Worm (Caenorhabditis elegans): ENCODE results near the gene trpp-12.

The trpp-12 gene

DNA sequence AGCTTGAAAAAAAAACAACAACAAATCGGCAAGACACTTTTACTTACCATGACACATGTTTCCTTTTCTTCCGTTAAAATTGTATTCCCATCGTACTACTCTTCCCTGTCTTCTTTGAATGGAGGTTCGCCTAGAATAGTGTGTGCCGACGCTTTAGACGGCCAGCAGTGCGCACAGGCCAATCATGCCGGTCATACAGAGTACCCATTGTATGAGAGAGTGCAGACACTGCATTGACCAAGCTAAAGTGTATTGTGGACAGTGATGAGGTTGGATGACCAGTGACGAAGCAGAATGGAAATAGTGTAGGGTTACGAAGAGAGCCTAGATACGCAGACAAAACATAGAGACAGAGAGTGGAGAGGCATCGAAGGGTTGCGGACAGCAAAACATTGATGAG is 7.6 kb upstream of the trpp-12 start, which contains the start of gene dhhc-9 (continued):
- no peak for TF ChIP-seq F49E8.2 (tag; optimal IDR thresholded peaks at IDR 0.05; ENCODE audit: insufficient read depth)
- no peak for TF ChIP-seq ztf-26 (tag; optimal IDR thresholded peaks at IDR 0.05)
- TF ChIP-seq xnd-1 (tag; optimal IDR thresholded peaks at IDR 0.05) = no peak
- TF ChIP-seq athp-1 (tag; optimal IDR thresholded peaks at IDR 0.05) = no peak
- no peak for TF ChIP-seq sdz-38 (tag; optimal IDR thresholded peaks at IDR 0.05)
- no peak for TF ChIP-seq cebp-2 (GFP tag; IDR thresholded peaks at IDR 0.05)
- no peak for TF ChIP-seq T26A5.8 (tag; optimal IDR thresholded peaks at IDR 0.05)
- TF ChIP-seq him-1 (tag; optimal IDR thresholded peaks at IDR 0.05) = no peak
- TF ChIP-seq ztf-22 (GFP tag; optimal IDR thresholded peaks at IDR 0.05) = no peak
- no peak for TF ChIP-seq ceh-91 (GFP tag; IDR thresholded peaks at IDR 0.05)
- no peak for TF ChIP-seq akir-1 (GFP tag; optimal IDR thresholded peaks at IDR 0.05)
- peak; percentile 19; the same call in 1 of the 2 replicates for TF ChIP-seq C06A6.2 (GFP tag; conservative IDR thresholded peaks at IDR 0.05)
- 0 out of 2 replicates have a peak, but pooled peaks have one; percentile 40 for TF ChIP-seq K11D2.4 (GFP tag; IDR thresholded peaks at IDR 0.05)
- no peak for TF ChIP-seq nfyb-1 (GFP tag; IDR thresholded peaks at IDR 0.05)
- TF ChIP-seq madf-3 (GFP tag; IDR thresholded peaks at IDR 0.05) = no peak
- no peak for TF ChIP-seq rpc-1 (optimal IDR thresholded peaks at IDR 0.05)
- TF ChIP-seq rpc-1 (tag; optimal IDR thresholded peaks at IDR 0.05) = no peak
- no peak for TF ChIP-seq nfya-2 (GFP tag; IDR thresholded peaks at IDR 0.05)
- no peak for TF ChIP-seq ekl-4 (GFP tag; IDR thresholded peaks at IDR 0.05)
- no peak for TF ChIP-seq nhr-120 (GFP tag; IDR thresholded peaks at IDR 0.05)
- no peak for TF ChIP-seq repo-1 (tag; optimal IDR thresholded peaks at IDR 0.05)
- no peak for TF ChIP-seq lin-54 (GFP tag; optimal IDR thresholded peaks at IDR 0.05)
- TF ChIP-seq unc-62 (GFP tag; optimal IDR thresholded peaks at IDR 0.05) = no peak
- no peak for TF ChIP-seq ztf-18 (tag; optimal IDR thresholded peaks at IDR 0.05)
- no peak for TF ChIP-seq bed-1 (GFP tag; IDR thresholded peaks at IDR 0.05)
- TF ChIP-seq F55B11.4 (tag; optimal IDR thresholded peaks at IDR 0.05; ENCODE audit: borderline replicate concordance, insufficient read depth) = no peak
- no peak for TF ChIP-seq B0261.1 (tag; optimal IDR thresholded peaks at IDR 0.05)
- 0 out of 2 replicates have a peak, but pooled peaks have one; percentile 70 for TF ChIP-seq Y56A3A.18 (GFP tag; IDR thresholded peaks at IDR 0.05)
- no peak for TF ChIP-seq ztf-3 (GFP tag; optimal IDR thresholded peaks at IDR 0.05)

DNA sequence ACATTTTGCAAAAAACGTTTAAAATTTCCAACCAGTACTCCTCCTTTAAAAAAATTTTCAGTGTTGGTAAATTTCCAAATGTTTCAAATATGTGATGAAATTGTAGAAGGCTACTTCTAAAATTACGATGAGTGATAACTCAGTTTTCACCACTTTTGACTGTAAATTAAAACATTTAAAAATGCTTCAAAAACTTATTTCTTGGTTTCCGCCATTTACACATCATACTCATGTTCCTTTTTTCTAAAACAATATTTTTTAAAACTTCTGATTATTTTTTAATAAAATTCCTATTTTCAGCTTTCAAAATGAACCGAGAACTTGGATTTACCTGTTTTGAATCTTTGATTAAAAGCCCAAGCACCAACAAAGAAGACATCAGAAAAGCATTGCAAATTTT is 5.8 kb upstream of the trpp-12 start, which contains the start of gene C43H6.4:
Gene C43H6.4 (plus strand): TSS at position 301 of the 400 bp plus-strand sequence.
- TF ChIP-seq aptf-3 (GFP tag; IDR thresholded peaks at IDR 0.05) = no peak

DNA sequence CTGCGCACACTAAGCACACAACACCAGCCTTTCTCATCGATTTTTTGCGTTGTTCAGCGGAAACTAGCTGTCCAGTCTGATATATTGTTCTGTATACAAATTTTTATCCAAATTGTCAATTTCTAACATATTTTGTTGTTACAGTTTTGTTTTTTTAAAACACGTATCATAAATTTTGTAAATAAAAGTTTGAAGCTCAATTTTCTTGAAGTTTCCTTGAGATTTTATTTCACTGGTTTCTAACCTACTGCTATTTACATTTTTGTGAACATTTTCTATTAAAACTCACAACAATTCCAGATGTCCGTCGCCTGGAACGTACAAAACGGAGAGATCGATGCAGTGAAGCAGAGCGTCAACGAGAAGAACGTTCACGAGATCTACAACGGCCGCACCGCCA is 2.3 kb upstream of the trpp-12 start, which contains the start of gene mtpn-1:
Gene mtpn-1 (plus strand): TSS at position 301 of the 400 bp plus-strand sequence.
- no peak for TF ChIP-seq hmg-1.2 (GFP tag; IDR thresholded peaks at IDR 0.05)
- no peak for TF ChIP-seq hsf-1 (GFP tag; IDR thresholded peaks at IDR 0.05)
- no peak for TF ChIP-seq ceh-58 (GFP tag; IDR thresholded peaks at IDR 0.05)

DNA sequence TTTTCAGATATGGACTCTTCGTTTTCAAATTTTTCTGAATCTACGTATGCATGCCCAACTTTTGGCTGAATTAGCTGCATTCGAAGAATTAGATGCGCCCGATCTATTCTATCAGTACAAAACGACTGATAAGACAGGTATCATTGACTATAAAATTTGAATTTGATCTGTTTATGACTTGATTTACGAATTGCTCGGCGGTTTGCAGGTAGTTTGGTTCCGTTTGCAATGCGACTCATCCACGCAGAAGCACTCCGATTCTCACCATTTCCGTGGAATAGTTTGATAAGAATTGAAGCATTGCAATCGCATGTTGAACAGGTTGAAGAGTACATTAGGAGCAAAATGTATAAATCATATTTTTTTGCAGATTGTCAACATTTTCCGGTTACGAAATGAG is 1.5 kb downstream of the trpp-12 start:
- TF ChIP-seq lin-40 (tag; optimal IDR thresholded peaks at IDR 0.05) (no peak), nhr-80 (tag; optimal IDR thresholded peaks at IDR 0.05) (peak; percentile 72)

DNA sequence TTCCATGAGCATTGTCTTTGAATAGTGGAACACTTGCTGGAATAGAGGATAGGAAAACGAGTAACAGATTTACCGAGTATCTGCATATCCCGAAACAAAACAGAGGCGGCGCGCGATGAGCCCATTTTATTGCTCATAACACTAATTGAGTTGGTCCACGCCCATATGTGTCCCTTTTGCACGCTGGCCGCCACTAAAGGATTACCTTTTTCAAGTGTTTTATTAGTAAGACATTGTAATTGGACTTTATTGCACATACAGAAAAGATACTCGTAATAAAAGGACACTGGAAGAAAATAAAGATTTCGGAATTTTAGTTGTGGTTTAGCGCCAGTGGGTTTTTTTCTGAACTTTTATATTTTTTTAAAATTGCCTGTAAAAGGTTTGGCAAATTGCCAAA is 3.8 kb downstream of the trpp-12 start, which contains the start of gene hlh-15:
Gene hlh-15 (minus strand): TSS at position 101 of the 400 bp plus-strand sequence.
- TF ChIP-seq F57A8.1 (GFP tag; optimal IDR thresholded peaks at IDR 0.05) = no peak
- TF ChIP-seq lin-35 (GFP tag; optimal IDR thresholded peaks at IDR 0.05) = no peak
- no peak for TF ChIP-seq atf-7 (tag; optimal IDR thresholded peaks at IDR 0.05)
- TF ChIP-seq snpc-1.1 (tag; optimal IDR thresholded peaks at IDR 0.05; ENCODE audit: insufficient read depth) = no peak
- TF ChIP-seq F39B2.1 (GFP tag; IDR thresholded peaks at IDR 0.05) = no peak
- no peak for TF ChIP-seq cebp-1 (GFP tag; IDR thresholded peaks at IDR 0.05)
- TF ChIP-seq cebp-1 (tag; optimal IDR thresholded peaks at IDR 0.05) = no peak
- TF ChIP-seq nfya-2 (GFP tag; IDR thresholded peaks at IDR 0.05) = no peak
- TF ChIP-seq madf-3 (GFP tag; IDR thresholded peaks at IDR 0.05) = no peak
- TF ChIP-seq die-1 (tag; optimal IDR thresholded peaks at IDR 0.05) = no peak
- no peak for TF ChIP-seq ztf-3 (GFP tag; optimal IDR thresholded peaks at IDR 0.05)
- no peak for TF ChIP-seq unc-62 (GFP tag; optimal IDR thresholded peaks at IDR 0.05)
- no peak for TF ChIP-seq rcor-1 (GFP tag; IDR thresholded peaks at IDR 0.05)
- TF ChIP-seq attf-5 (GFP tag; optimal IDR thresholded peaks at IDR 0.05) = no peak
